Worm (Caenorhabditis elegans): ENCODE measurements around the gene unc-76.

ce11 chrV:15088613-15089012 is 17.1 kb downstream of the unc-76 start, which contains the start of gene C01G10.18:
- TF ChIP-seq med-1 (GFP tag; optimal IDR thresholded peaks at IDR 0.05; ENCODE audit: insufficient read depth) (no peak), ztf-23 (GFP tag; IDR thresholded peaks at IDR 0.05) (no peak), T22C8.4 (GFP tag; IDR thresholded peaks at IDR 0.05) (no peak), tab-1 (GFP tag; IDR thresholded peaks at IDR 0.05) (no peak), cog-1 (tag; optimal IDR thresholded peaks at IDR 0.05) (no peak), klf-2 (GFP tag; conservative IDR thresholded peaks at IDR 0.05) (no peak), ztf-29 (GFP tag; IDR thresholded peaks at IDR 0.05) (no peak)

Measured in whole organism, midembryonic.